Worm (Caenorhabditis elegans): ENCODE results near the gene T22C8.1.

The T22C8.1 gene

DNA sequence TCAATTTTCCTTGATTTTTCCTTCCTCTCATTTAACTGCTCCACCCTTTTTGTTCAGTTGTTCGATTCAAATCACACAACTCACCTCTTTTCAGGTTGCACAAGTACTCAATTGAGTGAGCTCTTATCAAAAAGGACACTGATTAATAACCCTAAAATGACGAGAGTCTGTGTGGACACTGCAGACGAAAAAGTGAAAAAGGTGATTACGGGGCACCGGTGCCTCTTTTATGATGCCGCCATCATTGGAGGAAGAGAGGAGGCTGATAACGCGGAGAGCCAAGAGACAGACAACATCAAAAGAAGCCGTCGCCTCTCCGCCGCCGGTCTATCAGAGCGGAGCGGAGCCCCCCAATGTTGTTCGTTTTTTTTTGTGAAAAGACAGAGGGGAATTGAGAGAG lies 12.6 kb downstream of the T22C8.1 start, which contains the start of gene sptf-2:
Gene sptf-2 (plus strand): TSS at position 297 of the 400 bp plus-strand sequence.
- TF ChIP-seq hnd-1 (tag; optimal IDR thresholded peaks at IDR 0.05) (no peak), tbx-37 (GFP tag; conservative IDR thresholded peaks at IDR 0.05) (no peak), aly-1 (tag; optimal IDR thresholded peaks at IDR 0.05) (no peak), tbx-11 (GFP tag; IDR thresholded peaks at IDR 0.05) (no peak), ama-1 (optimal IDR thresholded peaks at IDR 0.05) (no peak), scrt-1 (GFP tag; IDR thresholded peaks at IDR 0.05) (no peak), ets-7 (tag; optimal IDR thresholded peaks at IDR 0.05) (no peak), pes-1 (GFP tag; IDR thresholded peaks at IDR 0.05) (no peak), hmbx-1 (tag; optimal IDR thresholded peaks at IDR 0.05) (no peak), tra-4 (tag; optimal IDR thresholded peaks at IDR 0.05) (no peak), hmg-4 (GFP tag; optimal IDR thresholded peaks at IDR 0.05) (no peak), flt-1 (GFP tag; IDR thresholded peaks at IDR 0.05) (no peak), F13C5.2 (tag; optimal IDR thresholded peaks at IDR 0.05) (no peak), sea-1 (GFP tag; conservative IDR thresholded peaks at IDR 0.05) (no peak), ceh-36 (tag; optimal IDR thresholded peaks at IDR 0.05) (no peak), ceh-13 (GFP tag; optimal IDR thresholded peaks at IDR 0.05) (no peak), B0310.2 (tag; optimal IDR thresholded peaks at IDR 0.05) (no peak)

- TF ChIP-seq ets-7 (tag; optimal IDR thresholded peaks at IDR 0.05) (no peak), tbx-37 (GFP tag; conservative IDR thresholded peaks at IDR 0.05) (no peak), scrt-1 (GFP tag; IDR thresholded peaks at IDR 0.05) (no peak), ceh-36 (tag; optimal IDR thresholded peaks at IDR 0.05) (no peak), hmg-4 (GFP tag; optimal IDR thresholded peaks at IDR 0.05) (no peak), F13C5.2 (tag; optimal IDR thresholded peaks at IDR 0.05) (no peak), hmbx-1 (tag; optimal IDR thresholded peaks at IDR 0.05) (no peak), aly-1 (tag; optimal IDR thresholded peaks at IDR 0.05) (no peak), sea-1 (GFP tag; conservative IDR thresholded peaks at IDR 0.05) (no peak), tbx-11 (GFP tag; IDR thresholded peaks at IDR 0.05) (no peak), tra-4 (tag; optimal IDR thresholded peaks at IDR 0.05) (no peak), pes-1 (GFP tag; IDR thresholded peaks at IDR 0.05) (no peak), hnd-1 (tag; optimal IDR thresholded peaks at IDR 0.05) (no peak)
Measured at ce11 chrII:8626598-8626997, 14.0 kb downstream of the T22C8.1 start.

ce11 chrII:8627907-8628306 lies 15.3 kb downstream of the T22C8.1 start:
- TF ChIP-seq hmg-4 (GFP tag; optimal IDR thresholded peaks at IDR 0.05) (no peak), ceh-13 (GFP tag; optimal IDR thresholded peaks at IDR 0.05) (no peak), tbx-37 (GFP tag; conservative IDR thresholded peaks at IDR 0.05) (no peak), ets-7 (tag; optimal IDR thresholded peaks at IDR 0.05) (no peak), hnd-1 (tag; optimal IDR thresholded peaks at IDR 0.05) (no peak), pes-1 (GFP tag; IDR thresholded peaks at IDR 0.05) (no peak), sea-1 (GFP tag; conservative IDR thresholded peaks at IDR 0.05) (no peak), tbx-11 (GFP tag; IDR thresholded peaks at IDR 0.05) (no peak), ama-1 (optimal IDR thresholded peaks at IDR 0.05) (no peak), B0310.2 (tag; optimal IDR thresholded peaks at IDR 0.05) (no peak), hmbx-1 (tag; optimal IDR thresholded peaks at IDR 0.05) (no peak), tra-4 (tag; optimal IDR thresholded peaks at IDR 0.05) (no peak)

ce11 chrII:8630088-8630487 lies 17.5 kb downstream of the T22C8.1 start, which contains the start of gene T22C8.6:
Gene T22C8.6 (minus strand): TSS chrII:8630281.
- TF ChIP-seq B0310.2 (tag; optimal IDR thresholded peaks at IDR 0.05) (no peak), ceh-13 (GFP tag; optimal IDR thresholded peaks at IDR 0.05) (no peak), aly-1 (tag; optimal IDR thresholded peaks at IDR 0.05) (no peak), ceh-36 (tag; optimal IDR thresholded peaks at IDR 0.05) (no peak), tra-4 (tag; optimal IDR thresholded peaks at IDR 0.05) (no peak), tbx-37 (GFP tag; conservative IDR thresholded peaks at IDR 0.05) (no peak), hmbx-1 (tag; optimal IDR thresholded peaks at IDR 0.05) (no peak), ama-1 (optimal IDR thresholded peaks at IDR 0.05) (no peak), ets-7 (tag; optimal IDR thresholded peaks at IDR 0.05) (no peak), tbx-11 (GFP tag; IDR thresholded peaks at IDR 0.05) (no peak), scrt-1 (GFP tag; IDR thresholded peaks at IDR 0.05) (no peak), F13C5.2 (tag; optimal IDR thresholded peaks at IDR 0.05) (no peak), flt-1 (GFP tag; IDR thresholded peaks at IDR 0.05) (no peak), hmg-4 (GFP tag; optimal IDR thresholded peaks at IDR 0.05) (no peak), pes-1 (GFP tag; IDR thresholded peaks at IDR 0.05) (no peak), hnd-1 (tag; optimal IDR thresholded peaks at IDR 0.05) (no peak), sea-1 (GFP tag; conservative IDR thresholded peaks at IDR 0.05) (no peak)

- TF ChIP-seq F13C5.2 (tag; optimal IDR thresholded peaks at IDR 0.05), result no peak
- TF ChIP-seq aly-1 (tag; optimal IDR thresholded peaks at IDR 0.05), result no peak
- no peak for TF ChIP-seq ama-1 (optimal IDR thresholded peaks at IDR 0.05)
- no peak for TF ChIP-seq pes-1 (GFP tag; IDR thresholded peaks at IDR 0.05)
Measured at ce11 chrII:8631766-8632165, 19.2 kb downstream of the T22C8.1 start.

DNA sequence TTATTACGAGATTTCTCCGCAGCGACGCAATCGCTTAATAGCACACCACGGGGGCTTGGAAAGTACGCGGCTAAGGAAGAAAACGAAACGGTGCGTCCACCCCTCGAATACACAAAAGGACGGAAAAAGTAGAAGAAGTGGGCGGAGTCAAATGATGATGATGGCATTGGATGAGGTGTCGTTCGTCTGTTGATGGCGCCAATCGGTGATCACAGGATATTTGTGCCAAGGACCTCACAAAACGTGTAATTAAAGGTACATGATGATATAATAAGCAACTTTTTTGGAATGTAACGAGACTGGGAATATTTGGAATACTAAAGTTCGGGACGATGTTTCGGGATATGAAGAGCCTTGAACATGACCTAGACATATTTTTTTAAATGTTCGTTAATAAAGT lies 21.8 kb downstream of the T22C8.1 start, which contains the start of gene cutl-12:
Gene cutl-12 (minus strand): TSS at position 101 of the 400 bp plus-strand sequence.
- TF ChIP-seq tbx-37 (GFP tag; conservative IDR thresholded peaks at IDR 0.05), result no peak
- TF ChIP-seq ets-7 (tag; optimal IDR thresholded peaks at IDR 0.05), result no peak
- no peak for TF ChIP-seq ceh-13 (GFP tag; optimal IDR thresholded peaks at IDR 0.05)

DNA sequence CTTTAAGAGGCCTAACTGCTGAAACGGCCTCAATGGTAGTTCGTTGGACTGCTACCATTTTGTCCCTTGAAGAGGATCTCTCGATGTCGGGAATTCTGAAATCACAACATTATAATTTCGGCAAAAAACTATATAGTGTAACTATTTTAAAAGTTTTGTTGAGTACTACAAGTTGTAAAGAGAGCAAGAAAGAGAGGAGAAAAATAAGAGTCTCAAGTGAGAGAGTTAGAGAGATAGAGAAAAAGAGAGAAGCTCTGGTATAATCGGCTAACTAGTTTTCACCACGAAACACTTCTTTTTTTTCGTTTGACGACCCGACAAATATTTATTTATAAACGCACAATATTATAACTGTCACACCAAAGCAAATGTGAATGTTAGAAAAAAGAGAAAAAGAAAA lies 25.0 kb downstream of the T22C8.1 start, which contains the start of gene vab-9:
Gene vab-9 (minus strand): TSS at position 101 of the 400 bp plus-strand sequence.
- TF ChIP-seq B0310.2 (tag; optimal IDR thresholded peaks at IDR 0.05) (no peak), ets-7 (tag; optimal IDR thresholded peaks at IDR 0.05) (no peak), ama-1 (optimal IDR thresholded peaks at IDR 0.05) (no peak), tbx-37 (GFP tag; conservative IDR thresholded peaks at IDR 0.05) (no peak), hnd-1 (tag; optimal IDR thresholded peaks at IDR 0.05) (no peak), pes-1 (GFP tag; IDR thresholded peaks at IDR 0.05) (no peak), hmbx-1 (tag; optimal IDR thresholded peaks at IDR 0.05) (no peak), F13C5.2 (tag; optimal IDR thresholded peaks at IDR 0.05) (no peak)

ce11 chrII:8639553-8639952 lies 27.0 kb downstream of the T22C8.1 start:
- TF ChIP-seq ceh-13 (GFP tag; optimal IDR thresholded peaks at IDR 0.05) (no peak), tbx-11 (GFP tag; IDR thresholded peaks at IDR 0.05) (no peak), ama-1 (optimal IDR thresholded peaks at IDR 0.05) (no peak), ets-7 (tag; optimal IDR thresholded peaks at IDR 0.05) (no peak), scrt-1 (GFP tag; IDR thresholded peaks at IDR 0.05) (no peak), flt-1 (GFP tag; IDR thresholded peaks at IDR 0.05) (no peak), F13C5.2 (tag; optimal IDR thresholded peaks at IDR 0.05) (no peak), hmg-4 (GFP tag; optimal IDR thresholded peaks at IDR 0.05) (no peak), sea-1 (GFP tag; conservative IDR thresholded peaks at IDR 0.05) (no peak), tbx-37 (GFP tag; conservative IDR thresholded peaks at IDR 0.05) (no peak), hnd-1 (tag; optimal IDR thresholded peaks at IDR 0.05) (no peak), ceh-36 (tag; optimal IDR thresholded peaks at IDR 0.05) (no peak), B0310.2 (tag; optimal IDR thresholded peaks at IDR 0.05) (no peak)
